Worm (Caenorhabditis elegans): Measurements from ENCODE around the gene nlp-6.
"Not testable (repeated sequence)": the region's sequence is repeated elsewhere in the genome, so short reads cannot be mapped to it uniquely, and the experiment has no call there.

- TF ChIP-seq nhr-2 (tag; optimal IDR thresholded peaks at IDR 0.05); unc-62 (GFP tag; optimal IDR thresholded peaks at IDR 0.05); lsy-2 (tag; optimal IDR thresholded peaks at IDR 0.05); nhr-28 (tag; optimal IDR thresholded peaks at IDR 0.05); lin-13 (tag; optimal IDR thresholded peaks at IDR 0.05); sem-2 (GFP tag; optimal IDR thresholded peaks at IDR 0.05); ceh-39 (tag; optimal IDR thresholded peaks at IDR 0.05); nhr-12 (tag; optimal IDR thresholded peaks at IDR 0.05); mep-1 (tag; optimal IDR thresholded peaks at IDR 0.05); snpc-4 (tag; optimal IDR thresholded peaks at IDR 0.05): not testable (repeated sequence)
These were observed 12.9 kb upstream of the nlp-6 start, which contains the start of gene tmem-218 for ce11 chrX:17649380-17649779.

Data from whole organism, mixed stage, embryonic.